Worm (Caenorhabditis elegans): ENCODE results near the gene fbxb-25.
"Not testable (repeated sequence)": the region's sequence is repeated elsewhere in the genome, so short reads cannot be mapped to it uniquely, and the experiment has no call there.

The fbxb-25 gene

DNA sequence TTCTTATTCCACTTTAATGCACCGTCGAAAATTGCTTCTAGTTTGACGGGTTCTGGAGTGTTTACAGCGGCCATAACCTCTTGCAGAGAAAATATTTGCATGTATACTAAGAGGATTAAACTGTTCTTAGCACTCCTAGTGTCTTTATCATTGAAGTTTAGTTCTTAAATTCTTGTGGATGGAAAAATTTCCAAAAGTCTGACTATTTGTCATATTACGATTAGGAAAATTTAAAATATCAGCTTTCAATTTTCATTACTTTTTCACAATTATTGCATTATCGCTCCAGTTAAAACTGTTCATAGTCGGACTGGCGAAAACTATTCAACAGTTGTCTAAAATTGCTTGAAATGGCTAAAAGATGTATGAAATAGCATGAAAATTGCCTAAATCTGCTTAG is 23.0 kb upstream of the fbxb-25 start, which contains the start of gene ZC204.13:
Gene ZC204.13 (minus strand): TSS at position 101 of the 400 bp plus-strand sequence.
- TF ChIP-seq pat-9 (tag; optimal IDR thresholded peaks at IDR 0.05); ceh-48 (tag; optimal IDR thresholded peaks at IDR 0.05); C38D4.7 (GFP tag; optimal IDR thresholded peaks at IDR 0.05): not testable (repeated sequence)

DNA sequence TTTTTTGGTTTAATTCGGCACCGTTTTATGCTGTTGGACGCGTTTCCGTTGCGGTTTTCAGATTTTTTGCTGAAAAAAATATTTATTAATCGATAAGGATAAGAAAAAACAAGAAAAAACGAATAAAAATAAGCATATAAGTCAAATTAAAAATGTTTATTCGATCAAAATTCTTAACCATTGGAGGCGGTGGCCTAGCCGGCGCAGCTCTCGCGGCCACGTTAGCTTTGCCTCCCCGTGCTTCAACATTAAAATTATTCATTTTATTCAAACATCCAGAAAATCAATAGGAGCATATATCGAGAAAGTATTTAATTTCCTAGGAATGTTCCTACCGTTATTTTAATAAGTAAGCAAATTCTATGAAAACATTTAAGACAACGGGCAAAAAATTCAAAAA is 21.0 kb upstream of the fbxb-25 start, which contains the start of gene ZC204.14:
Gene ZC204.14 (minus strand): TSS at position 69 of the 400 bp plus-strand sequence.
- TF ChIP-seq ttx-3 (tag; optimal IDR thresholded peaks at IDR 0.05) (no peak), ceh-22 (tag; optimal IDR thresholded peaks at IDR 0.05) (no peak), hlh-6 (tag; optimal IDR thresholded peaks at IDR 0.05) (no peak), che-1 (tag; optimal IDR thresholded peaks at IDR 0.05) (no peak), ceh-9 (tag; optimal IDR thresholded peaks at IDR 0.05) (no peak), eyg-1 (tag; optimal IDR thresholded peaks at IDR 0.05) (no peak), dve-1 (tag; optimal IDR thresholded peaks at IDR 0.05) (no peak), mec-3 (tag; optimal IDR thresholded peaks at IDR 0.05; ENCODE audit: borderline replicate concordance) (no peak), ets-4 (tag; optimal IDR thresholded peaks at IDR 0.05) (no peak), pros-1 (tag; optimal IDR thresholded peaks at IDR 0.05) (no peak), pha-4 (tag; optimal IDR thresholded peaks at IDR 0.05) (no peak), T23F11.4 (GFP tag; optimal IDR thresholded peaks at IDR 0.05) (no peak), ceh-30 (tag; optimal IDR thresholded peaks at IDR 0.05) (no peak), hlh-8 (tag; optimal IDR thresholded peaks at IDR 0.05) (no peak), ceh-6 (GFP tag; optimal IDR thresholded peaks at IDR 0.05) (no peak), ceh-34 (tag; optimal IDR thresholded peaks at IDR 0.05) (no peak), ztf-16 (tag; optimal IDR thresholded peaks at IDR 0.05) (no peak), lin-11 (tag; optimal IDR thresholded peaks at IDR 0.05) (no peak), unc-3 (GFP tag; conservative IDR thresholded peaks at IDR 0.05) (no peak), unc-3 (tag; optimal IDR thresholded peaks at IDR 0.05) (no peak)

- no peak for TF ChIP-seq rnt-1 (tag; optimal IDR thresholded peaks at IDR 0.05)
- no peak for TF ChIP-seq fax-1 (tag; optimal IDR thresholded peaks at IDR 0.05)
- peak; percentile 42 for TF ChIP-seq hlh-30 (tag; optimal IDR thresholded peaks at IDR 0.05; ENCODE audit: insufficient read depth)
- TF ChIP-seq tbx-2 (tag; optimal IDR thresholded peaks at IDR 0.05) = peak; percentile 15
- no peak for TF ChIP-seq zip-5 (tag; optimal IDR thresholded peaks at IDR 0.05)
- no peak for TF ChIP-seq che-1 (tag; optimal IDR thresholded peaks at IDR 0.05)
- no peak for TF ChIP-seq npax-4 (tag; optimal IDR thresholded peaks at IDR 0.05)
- peak; percentile 40 for TF ChIP-seq elt-2 (tag; optimal IDR thresholded peaks at IDR 0.05)
- TF ChIP-seq madf-2 (tag; optimal IDR thresholded peaks at IDR 0.05) = no peak
- TF ChIP-seq ref-2 (tag; optimal IDR thresholded peaks at IDR 0.05) = peak; percentile 25
- TF ChIP-seq lim-6 (tag; optimal IDR thresholded peaks at IDR 0.05) = no peak
- TF ChIP-seq pros-1 (tag; optimal IDR thresholded peaks at IDR 0.05) = no peak
- no peak for TF ChIP-seq nhr-232 (tag; optimal IDR thresholded peaks at IDR 0.05)
- no peak for TF ChIP-seq ceh-45 (GFP tag; IDR thresholded peaks at IDR 0.05)
- TF ChIP-seq gmeb-2 (tag; optimal IDR thresholded peaks at IDR 0.05) = no peak
These were observed 20.3 kb upstream of the fbxb-25 start, which contains the start of gene duxl-1 for ce11 chrII:1663516-1663915. TSS of gene duxl-1 (plus strand) at chrII:1663699.

- TF ChIP-seq elt-2 (tag; optimal IDR thresholded peaks at IDR 0.05) (no peak), ceh-45 (GFP tag; IDR thresholded peaks at IDR 0.05) (no peak), dmd-4 (tag; optimal IDR thresholded peaks at IDR 0.05; ENCODE audit: borderline replicate concordance) (no peak)
These were observed 17.8 kb upstream of the fbxb-25 start, which contains the start of gene srlf-29 for ce11 chrII:1666025-1666424. TSS of gene srlf-29 (plus strand) at chrII:1666325.

All from whole organism, late embryonic.